Fruit fly (Drosophila melanogaster) whole organism, adult: ENCODE results near the gene dlp.
A peak's percentile ranks its signal among the peaks of the same experiment; 100 is the strongest.

Source experiments
- CG11617 ChIP-seq: fragments of 200-800 bp; sonication (Bioruptor generic); optimal IDR thresholded peaks from 2 replicates; lab custom pipeline; 2017; ENCODE audit warnings: mild to moderate bottlenecking, missing biosample characterization, missing genetic modification reagents, missing genetic modification characterization
- CG12768 ChIP-seq: fragments of 200-800 bp; sonication (Bioruptor generic); optimal IDR thresholded peaks from 2 replicates; lab custom pipeline; 2017; ENCODE audit warnings: missing biosample characterization, missing genetic modification characterization, mild to moderate bottlenecking, moderate library complexity, missing genetic modification reagents
- CG14711 ChIP-seq: fragments of 200-800 bp; sonication (Bioruptor generic); optimal IDR thresholded peaks from 2 replicates; lab custom pipeline; 2018; ENCODE audit warnings: missing biosample characterization, mild to moderate bottlenecking, missing genetic modification characterization, moderate library complexity
- CG1620 ChIP-seq: fragments of 200-800 bp; sonication (Bioruptor generic); optimal IDR thresholded peaks from 2 replicates; lab custom pipeline; 2016; ENCODE audit warnings: missing biosample characterization, missing genetic modification characterization
- CG33017 ChIP-seq: fragments of 200-800 bp; sonication (Bioruptor generic); optimal IDR thresholded peaks from 2 replicates; lab custom pipeline; 2018; ENCODE audit warnings: missing biosample characterization, mild to moderate bottlenecking, missing genetic modification characterization, moderate library complexity
- CG5204 ChIP-seq: fragments of 200-800 bp; sonication (Bioruptor generic); optimal IDR thresholded peaks from 2 replicates; lab custom pipeline; 2016; ENCODE audit warnings: missing biosample characterization, missing genetic modification characterization
- CG7045 ChIP-seq: fragments of 200-800 bp; sonication (Bioruptor generic); optimal IDR thresholded peaks from 2 replicates; lab custom pipeline; 2017; ENCODE audit warnings: missing biosample characterization, mild to moderate bottlenecking, missing genetic modification characterization
- CG7101 ChIP-seq: fragments of 200-800 bp; sonication (Bioruptor generic); optimal IDR thresholded peaks from 2 replicates; lab custom pipeline; 2018; ENCODE audit warnings: missing biosample characterization, mild to moderate bottlenecking, missing genetic modification characterization, moderate library complexity
- Clk ChIP-seq: fragments of 200-800 bp; sonication (Bioruptor generic); optimal IDR thresholded peaks from 2 replicates; lab custom pipeline; 2017; ENCODE audit warnings: missing biosample characterization, missing genetic modification characterization
- Crg-1 ChIP-seq: fragments of 200-800 bp; sonication (Bioruptor generic); optimal IDR thresholded peaks from 2 replicates; lab custom pipeline; 2016; ENCODE audit warnings: missing biosample characterization, missing genetic modification characterization
- Hr96 ChIP-seq: fragments of 200-800 bp; sonication (Bioruptor generic); optimal IDR thresholded peaks from 2 replicates; lab custom pipeline; 2016; ENCODE audit warnings: missing biosample characterization, missing genetic modification characterization
- Mnt ChIP-seq: fragments of 200-800 bp; sonication (Bioruptor generic); optimal IDR thresholded peaks from 2 replicates; lab custom pipeline; 2016; ENCODE audit warnings: missing biosample characterization, mild to moderate bottlenecking, missing genetic modification characterization
- bab1 ChIP-seq: fragments of 200-800 bp; sonication (Bioruptor generic); optimal IDR thresholded peaks from 3 replicates; lab custom pipeline; 2019; ENCODE audit warnings: missing biosample characterization, mild to moderate bottlenecking, missing genetic modification characterization, moderate library complexity
- cic ChIP-seq: fragments of 200-800 bp; sonication (Bioruptor generic); optimal IDR thresholded peaks from 2 replicates; lab custom pipeline; 2017; ENCODE audit warnings: missing biosample characterization, mild to moderate bottlenecking, missing genetic modification characterization, moderate library complexity
- cnc ChIP-seq, 2 experiments: fragments of >200 bp; optimal IDR thresholded peaks; 2 replicates each; lab custom pipeline; 2017
- kay ChIP-seq: fragments of 200-800 bp; sonication (Bioruptor generic); peaks from one replicate; lab custom pipeline; 2016; ENCODE audit warnings: missing biosample characterization, missing genetic modification characterization, borderline replicate concordance
- ovo ChIP-seq: fragments of 200-800 bp; sonication (Bioruptor generic); optimal IDR thresholded peaks from 2 replicates; lab custom pipeline; 2016; ENCODE audit warnings: missing biosample characterization, missing genetic modification characterization
- pad ChIP-seq: fragments of 200-800 bp; sonication (Bioruptor generic); optimal IDR thresholded peaks from 3 replicates; lab custom pipeline; 2017; ENCODE audit warnings: missing biosample characterization, missing genetic modification characterization, mild to moderate bottlenecking, moderate library complexity, missing genetic modification reagents
- tj ChIP-seq: fragments of 200-800 bp; sonication (Bioruptor generic); optimal IDR thresholded peaks from 3 replicates; lab custom pipeline; 2017; ENCODE audit warnings: missing biosample characterization, mild to moderate bottlenecking, missing genetic modification characterization, moderate library complexity
- toe ChIP-seq: fragments of 200-800 bp; sonication (Bioruptor generic); optimal IDR thresholded peaks from 2 replicates; lab custom pipeline; 2016; ENCODE audit warnings: missing biosample characterization, missing genetic modification characterization

The dlp gene

DNA sequence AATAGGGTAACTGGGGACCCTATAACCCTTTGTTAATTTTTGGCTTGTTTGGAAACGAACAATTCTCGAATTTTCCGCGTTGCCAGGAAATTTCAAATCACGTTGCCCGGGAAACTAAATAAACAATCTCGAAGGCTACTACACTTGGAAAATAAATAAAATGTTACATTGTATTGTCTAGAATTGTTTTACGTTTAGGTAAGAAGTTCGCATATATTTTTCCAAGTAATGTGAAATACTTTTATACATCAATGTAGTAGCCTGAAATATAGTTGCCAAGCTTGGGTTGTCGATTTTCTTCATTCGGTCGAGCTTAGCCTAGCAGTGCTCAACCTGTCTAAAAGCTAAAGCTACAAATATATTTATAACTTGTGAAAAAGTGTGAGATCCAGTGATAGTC, 52.1 kb downstream of the dlp start, which contains the start of gene Dnaaf6:
Gene Dnaaf6 (plus strand): TSS at position 301 of the 400 bp plus-strand sequence.
- TF ChIP-seq CG12768 (GFP tag; lab: Kevin White, UChicago) (no peak), CG14711 (tag; lab: Kevin White, UChicago) (no peak), ovo (no peak), CG7045 (GFP tag; lab: Kevin White, UChicago) (no peak), kay (GFP tag; lab: Kevin White, UChicago) (no peak), CG1620 (GFP tag; lab: Kevin White, UChicago) (no peak), CG7101 (tag; lab: Kevin White, UChicago) (no peak), Clk (GFP tag; lab: Kevin White, UChicago) (no peak), CG33017 (no peak), Hr96 (GFP tag; lab: Kevin White, UChicago) (no peak), tj (no peak), cnc (optimal IDR thresholded peaks at IDR 0.05; lab: Kevin White, UChicago) (no peak)

DNA sequence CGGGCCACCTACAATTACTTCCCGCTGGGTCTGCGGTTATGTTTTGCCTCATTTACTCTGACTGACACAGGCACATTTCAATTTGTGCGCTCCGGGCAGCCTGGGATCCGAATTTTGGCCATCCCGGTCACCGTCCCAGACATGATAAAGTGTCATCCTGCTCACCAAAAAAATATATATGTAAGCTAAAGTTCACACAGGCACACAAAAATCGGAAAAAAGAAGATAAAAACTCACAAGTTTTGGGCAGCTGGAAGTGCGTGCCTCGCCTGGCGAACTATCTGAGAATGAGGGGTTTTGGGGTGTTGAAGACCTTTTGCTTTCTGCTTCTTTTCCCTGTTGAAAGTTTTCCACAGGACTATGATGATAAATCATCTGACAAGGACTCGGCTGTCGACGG, 53.9 kb downstream of the dlp start:
- TF ChIP-seq cnc (optimal IDR thresholded peaks at IDR 0.05; lab: Kevin White, UChicago) (no peak), Crg-1 (GFP tag; lab: Kevin White, UChicago) (no peak)

DNA sequence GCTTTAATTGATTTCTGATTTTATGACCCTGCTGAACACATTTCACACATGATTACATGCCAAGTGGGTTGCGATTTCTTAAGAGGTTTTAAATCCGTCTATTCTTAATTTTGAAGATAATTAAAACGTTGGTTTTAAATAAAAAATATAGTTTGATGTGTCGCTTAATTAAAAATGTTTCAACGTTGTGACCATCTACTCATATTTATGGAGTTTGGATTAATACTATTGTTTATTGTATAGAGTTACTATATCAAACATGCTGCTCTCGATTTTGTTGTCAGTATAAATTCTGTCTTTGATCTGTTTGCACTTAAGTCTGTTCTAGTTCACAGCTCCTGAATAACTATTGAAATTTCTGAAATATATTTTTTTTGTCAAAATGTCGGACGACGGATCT, 58.6 kb downstream of the dlp start, which contains the start of gene gdrd:
Gene gdrd (plus strand): TSS at position 301 of the 400 bp plus-strand sequence.
- TF ChIP-seq CG1620 (GFP tag; lab: Kevin White, UChicago) (no peak), CG11617 (GFP tag; lab: Kevin White, UChicago) (no peak), Mnt (no peak), kay (GFP tag; lab: Kevin White, UChicago) (peak; percentile 70), toe (no peak), CG7101 (tag; lab: Kevin White, UChicago) (no peak), bab1 (GFP tag; lab: Kevin White, UChicago) (no peak), cic (no peak)

DNA sequence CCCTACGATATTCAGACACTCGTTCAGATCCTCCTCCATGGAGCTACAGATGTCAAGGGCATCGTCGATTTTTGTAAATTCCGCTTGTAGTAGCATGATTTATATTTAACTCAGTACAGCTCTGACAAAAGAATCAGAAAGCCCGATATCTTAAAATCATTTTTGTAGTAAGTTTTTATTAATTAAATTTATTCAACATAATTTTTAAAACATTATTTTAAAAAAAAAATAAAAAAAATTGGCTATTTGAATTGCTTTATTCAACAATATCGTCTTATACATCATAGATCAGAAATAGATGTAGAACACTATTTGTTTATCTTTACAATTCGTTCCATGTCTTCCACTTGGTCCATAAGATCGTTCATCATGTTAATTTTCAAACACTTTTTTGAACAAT, 64.6 kb downstream of the dlp start, which contains the start of gene CG13474:
Gene CG13474 (minus strand): TSS at position 101 of the 400 bp plus-strand sequence.
- TF ChIP-seq CG1620 (GFP tag; lab: Kevin White, UChicago) (no peak), cnc (optimal IDR thresholded peaks at IDR 0.05; lab: Kevin White, UChicago) (no peak), Mnt (no peak), CG11617 (GFP tag; lab: Kevin White, UChicago) (no peak), bab1 (GFP tag; lab: Kevin White, UChicago) (no peak), toe (no peak), CG33017 (no peak), ovo (no peak), CG14711 (tag; lab: Kevin White, UChicago) (no peak), cic (no peak), Crg-1 (GFP tag; lab: Kevin White, UChicago) (no peak), Hr96 (GFP tag; lab: Kevin White, UChicago) (no peak), tj (no peak), CG12768 (GFP tag; lab: Kevin White, UChicago) (no peak), CG7101 (tag; lab: Kevin White, UChicago) (no peak), pad (GFP tag; lab: Kevin White, UChicago) (no peak), CG7045 (GFP tag; lab: Kevin White, UChicago) (no peak), Clk (GFP tag; lab: Kevin White, UChicago) (no peak), CG5204 (GFP tag; lab: Kevin White, UChicago) (no peak), kay (GFP tag; lab: Kevin White, UChicago) (no peak)

DNA sequence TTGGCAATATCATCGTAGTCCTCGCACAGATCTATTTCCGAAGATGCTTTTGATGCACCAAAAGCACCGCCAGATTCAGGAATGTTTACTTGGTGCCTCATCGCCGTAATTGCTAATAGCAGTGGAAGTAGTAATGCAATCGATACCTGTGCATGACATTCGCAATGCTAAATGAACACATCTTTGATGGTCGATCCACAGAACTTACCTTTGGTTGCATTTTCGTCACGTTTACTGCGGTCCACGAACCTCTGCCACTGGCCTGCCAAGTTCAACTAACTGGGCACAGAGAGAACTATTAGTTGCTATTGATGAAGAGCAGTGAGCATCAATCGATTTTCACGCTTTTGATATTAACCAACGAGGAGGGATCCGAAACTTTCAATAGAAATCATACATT, 69.2 kb downstream of the dlp start, which contains the start of gene CG17177:
Gene CG17177 (minus strand): TSS at position 101 of the 400 bp plus-strand sequence.
- TF ChIP-seq CG11617 (GFP tag; lab: Kevin White, UChicago) (no peak), CG7045 (GFP tag; lab: Kevin White, UChicago) (no peak), CG7101 (tag; lab: Kevin White, UChicago) (no peak), cnc (optimal IDR thresholded peaks at IDR 0.05; lab: Kevin White, UChicago) (no peak), cic (no peak)

DNA sequence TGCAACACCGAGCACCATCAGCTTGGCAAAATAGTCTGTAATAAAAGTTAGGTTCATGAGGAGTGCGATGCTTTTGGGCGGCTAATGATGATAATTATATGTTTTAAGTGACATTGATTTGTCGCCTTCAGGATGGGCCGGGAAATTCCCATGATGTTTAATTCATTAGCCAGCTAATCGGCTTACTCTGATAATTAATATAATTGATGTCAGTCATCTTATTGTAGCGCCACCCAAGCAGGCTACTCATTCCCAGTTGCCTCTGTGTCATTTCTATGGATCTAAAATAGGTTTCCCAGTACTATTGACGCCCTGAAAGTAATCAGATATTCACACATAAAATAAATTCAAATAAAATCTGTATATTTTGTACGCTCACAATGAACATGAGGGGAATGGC, 72.8 kb downstream of the dlp start, which contains the start of gene CG13476:
Gene CG13476 (plus strand): TSS at position 301 of the 400 bp plus-strand sequence.
- TF ChIP-seq kay (GFP tag; lab: Kevin White, UChicago) (peak; percentile 64), cnc (optimal IDR thresholded peaks at IDR 0.05; lab: Kevin White, UChicago) (no peak), bab1 (GFP tag; lab: Kevin White, UChicago) (no peak)

DNA sequence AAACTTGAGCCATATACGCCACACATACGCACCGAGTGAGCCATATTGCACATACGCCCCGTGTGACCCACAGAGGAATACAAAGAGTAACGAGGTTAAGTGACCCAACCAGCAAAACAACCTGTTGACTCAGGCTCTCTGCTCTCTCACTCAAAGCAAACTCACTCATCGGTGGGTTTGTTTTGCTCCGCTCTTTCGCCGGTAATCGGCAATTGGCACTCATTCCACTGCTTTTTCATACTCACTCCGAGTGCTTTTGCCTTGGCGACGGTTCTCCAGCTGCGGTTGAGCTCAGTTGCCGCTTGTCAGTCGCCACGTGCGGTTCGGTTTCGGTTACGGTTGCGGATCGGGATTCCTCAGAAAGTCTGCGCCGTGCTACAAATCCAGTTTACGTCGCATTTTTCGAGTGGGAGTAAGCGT, 74.1 kb downstream of the dlp start:
- TF ChIP-seq CG12768 (GFP tag; lab: Kevin White, UChicago) (peak; percentile 19), bab1 (GFP tag; lab: Kevin White, UChicago) (peak; percentile 35), CG33017 (peak; percentile 55), tj (peak; percentile 86), cic (peak; percentile 63), cnc (optimal IDR thresholded peaks at IDR 0.05; lab: Kevin White, UChicago) (no peak), Mnt (peak; percentile 98), CG7045 (GFP tag; lab: Kevin White, UChicago) (no peak)
